Worm (Caenorhabditis elegans) whole organism, L4 larva: ENCODE measurements around the gene dex-1.

Source experiments
- F10B5.3 ChIP-seq: sonication (generic microtip); optimal IDR thresholded peaks from 2 replicates; lab custom pipeline; 2016; ENCODE audit warnings: mild to moderate bottlenecking, missing genetic modification characterization, missing compliant biosample characterization
- ama-1 ChIP-seq: fragments of 150-350 bp; optimal IDR thresholded peaks from 2 replicates; lab custom pipeline; 2014; ENCODE audit warnings: inconsistent platforms, mixed read lengths
- ceh-62 ChIP-seq: sonication (generic microtip); optimal IDR thresholded peaks from 2 replicates; lab custom pipeline; 2017; ENCODE audit warnings: missing biosample characterization, missing genetic modification characterization
- lin-39 ChIP-seq: fragments of 150-350 bp; optimal IDR thresholded peaks from 2 replicates; lab custom pipeline; 2014; ENCODE audit warnings: missing biosample characterization, missing genetic modification reagents, missing genetic modification characterization
- lsy-2 ChIP-seq, 2 experiments: fragments of 150-350 bp in 1 of 2; sonication (generic microtip) in 1 of 2; optimal IDR thresholded peaks; 2 replicates each; lab custom pipeline; 2014 to 2017; ENCODE audit warnings: missing biosample characterization in 2 of 2, missing genetic modification characterization in 2 of 2
- mdl-1 ChIP-seq, 2 experiments: fragments of 150-350 bp in 1 of 2; sonication (generic microtip) in 1 of 2; optimal IDR thresholded peaks; 2 replicates each; lab custom pipeline; 2014 to 2017; ENCODE audit warnings: missing biosample characterization in 2 of 2, missing genetic modification characterization in 2 of 2
- pqm-1 ChIP-seq: sonication (generic microtip); optimal IDR thresholded peaks from 2 replicates; lab custom pipeline; 2017; ENCODE audit warnings: missing biosample characterization, missing genetic modification characterization

- TF ChIP-seq lin-39 (tag; lab: Kevin White, UChicago): no peak
- no peak for TF ChIP-seq mdl-1 (tag; optimal IDR thresholded peaks at IDR 0.05; lab: Kevin White, UChicago)
- TF ChIP-seq ama-1: no peak
- TF ChIP-seq ceh-62: no peak
- no peak for TF ChIP-seq pqm-1 (tag; lab: Kevin White, UChicago)
- no peak for TF ChIP-seq F10B5.3
- no peak for TF ChIP-seq lsy-2 (tag; optimal IDR thresholded peaks at IDR 0.05; lab: Kevin White, UChicago)
These were observed 26.0 kb upstream of the dex-1 start for ce11 chrIII:5499942-5500341.
